Worm (Caenorhabditis elegans): ENCODE results near the gene W03C9.2.

The W03C9.2 gene

DNA sequence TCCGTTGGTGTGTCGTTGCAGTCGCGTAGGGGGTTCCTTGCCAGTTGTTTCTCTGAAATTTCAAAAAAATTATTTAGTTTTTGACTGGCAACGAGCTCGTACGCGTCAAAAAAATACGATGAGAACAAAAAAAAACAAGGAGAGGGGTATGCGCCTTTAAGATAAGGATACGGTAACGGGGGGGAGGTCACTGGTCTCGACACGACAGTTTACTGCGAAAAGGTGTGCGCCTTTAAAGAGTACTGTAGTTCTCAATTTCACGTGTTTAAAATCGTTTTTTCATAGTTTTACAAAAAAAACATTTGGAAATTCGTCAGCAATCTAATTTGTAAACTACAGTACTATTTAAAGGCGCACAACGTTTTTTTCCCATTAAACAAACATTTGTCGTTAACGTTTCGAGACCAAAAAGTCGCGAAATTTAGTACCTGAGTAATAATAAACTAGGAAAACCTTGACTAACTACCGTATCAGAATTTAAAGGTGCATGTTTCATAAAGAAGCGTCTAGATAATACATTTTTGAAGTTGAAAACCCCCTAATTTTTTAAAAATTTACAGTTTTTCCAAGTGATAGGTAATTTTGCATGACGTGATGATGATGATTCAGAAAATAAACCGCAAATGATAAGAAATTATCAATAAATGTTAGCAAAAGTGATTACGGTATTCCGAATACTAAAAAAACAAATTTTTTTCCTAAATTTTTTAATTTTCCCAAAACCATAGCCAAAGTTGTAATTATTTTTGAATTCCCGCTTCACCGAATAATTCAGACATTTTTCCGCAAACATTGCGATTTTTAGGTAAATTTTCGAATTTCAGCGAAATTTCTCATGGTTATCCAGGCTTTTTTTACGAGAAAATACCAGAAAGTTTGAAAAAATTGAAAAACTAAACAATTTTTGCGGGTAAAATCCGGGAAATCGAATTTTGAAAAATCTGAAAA, 12.2 kb downstream of the W03C9.2 start (continued):
- TF ChIP-seq hlh-4 (tag; optimal IDR thresholded peaks at IDR 0.05): no peak
- TF ChIP-seq nhr-76 (tag; optimal IDR thresholded peaks at IDR 0.05): no peak
- TF ChIP-seq irx-1 (tag; optimal IDR thresholded peaks at IDR 0.05): no peak
- peak; percentile 34 for TF ChIP-seq fkh-8 (tag; optimal IDR thresholded peaks at IDR 0.05)
- peak in 1 of 2 experiments; percentile 37 for TF ChIP-seq ztf-11 (tag; optimal IDR thresholded peaks at IDR 0.05)
- TF ChIP-seq nhr-12 (tag; optimal IDR thresholded peaks at IDR 0.05): peak; percentile 24
- no peak for TF ChIP-seq tlp-1 (tag; optimal IDR thresholded peaks at IDR 0.05)
- TF ChIP-seq ceh-90 (tag; optimal IDR thresholded peaks at IDR 0.05): no peak
- no peak for TF ChIP-seq ceh-82 (tag; optimal IDR thresholded peaks at IDR 0.05)
- no peak for TF ChIP-seq zag-1 (tag; optimal IDR thresholded peaks at IDR 0.05)
- no peak for TF ChIP-seq nhr-77 (tag; optimal IDR thresholded peaks at IDR 0.05)
- peak; percentile 67 for TF ChIP-seq ztf-4 (tag; optimal IDR thresholded peaks at IDR 0.05)
- TF ChIP-seq nhr-19 (GFP tag; conservative IDR thresholded peaks at IDR 0.05): 0 out of 2 replicates have a peak, but pooled peaks have one; percentile 53
- no peak; the same call in 1 of the 2 replicates for TF ChIP-seq grh-1 (GFP tag; IDR thresholded peaks at IDR 0.05)
- TF ChIP-seq mab-9 (GFP tag; IDR thresholded peaks at IDR 0.05): peak; percentile 28; the same call in 1 of the 2 replicates
- no peak for TF ChIP-seq lin-14 (GFP tag; optimal IDR thresholded peaks at IDR 0.05)
- no peak for TF ChIP-seq ceh-8 (GFP tag; optimal IDR thresholded peaks at IDR 0.05)
- no peak; the same call in 1 of the 2 replicates for TF ChIP-seq ceh-88 (GFP tag; IDR thresholded peaks at IDR 0.05)
- TF ChIP-seq lin-13 (GFP tag; optimal IDR thresholded peaks at IDR 0.05): peak; percentile 22
- no peak for TF ChIP-seq efl-3 (GFP tag; optimal IDR thresholded peaks at IDR 0.05)
- TF ChIP-seq snpc-4 (tag; optimal IDR thresholded peaks at IDR 0.05): no peak
- no peak for TF ChIP-seq skn-1 (tag; optimal IDR thresholded peaks at IDR 0.05)
- no peak for TF ChIP-seq F16B12.6 (tag; optimal IDR thresholded peaks at IDR 0.05)
- TF ChIP-seq lin-39 (tag; optimal IDR thresholded peaks at IDR 0.05): peak; percentile 24
- peak; percentile 77 for TF ChIP-seq nhr-71 (tag; optimal IDR thresholded peaks at IDR 0.05)
- peak; percentile 15 to 23 for TF ChIP-seq efl-1 (optimal IDR thresholded peaks at IDR 0.05)
- TF ChIP-seq efl-1 (GFP tag; optimal IDR thresholded peaks at IDR 0.05 in 1 of 2): peak in 1 of 2 experiments; percentile 93
- no peak for TF ChIP-seq unc-86 (tag; optimal IDR thresholded peaks at IDR 0.05)
- no peak for TF ChIP-seq nhr-28 (tag; optimal IDR thresholded peaks at IDR 0.05)
- TF ChIP-seq nhr-90 (tag; optimal IDR thresholded peaks at IDR 0.05; ENCODE audit: poor library complexity): peak; percentile 24
- TF ChIP-seq ets-5 (GFP tag; IDR thresholded peaks at IDR 0.05): no peak
- peak; percentile 26 for TF ChIP-seq lir-3 (tag; optimal IDR thresholded peaks at IDR 0.05; ENCODE audit: poor library complexity)
- no peak for TF ChIP-seq mef-2 (tag; optimal IDR thresholded peaks at IDR 0.05)
- peak; percentile 37 for TF ChIP-seq elt-2 (tag; optimal IDR thresholded peaks at IDR 0.05)
- no peak for TF ChIP-seq egl-27 (tag; optimal IDR thresholded peaks at IDR 0.05)
- TF ChIP-seq nhr-11 (tag; optimal IDR thresholded peaks at IDR 0.05): no peak
- peak in 1 of 2 experiments; percentile 43 for TF ChIP-seq lin-35 (GFP tag; optimal IDR thresholded peaks at IDR 0.05)
- TF ChIP-seq sptf-1 (tag; optimal IDR thresholded peaks at IDR 0.05): no peak
- TF ChIP-seq elt-3 (tag; optimal IDR thresholded peaks at IDR 0.05): no peak
- no peak for TF ChIP-seq pqm-1 (tag; optimal IDR thresholded peaks at IDR 0.05)
- peak; percentile 51 for TF ChIP-seq snu-23 (GFP tag; optimal IDR thresholded peaks at IDR 0.05)

DNA sequence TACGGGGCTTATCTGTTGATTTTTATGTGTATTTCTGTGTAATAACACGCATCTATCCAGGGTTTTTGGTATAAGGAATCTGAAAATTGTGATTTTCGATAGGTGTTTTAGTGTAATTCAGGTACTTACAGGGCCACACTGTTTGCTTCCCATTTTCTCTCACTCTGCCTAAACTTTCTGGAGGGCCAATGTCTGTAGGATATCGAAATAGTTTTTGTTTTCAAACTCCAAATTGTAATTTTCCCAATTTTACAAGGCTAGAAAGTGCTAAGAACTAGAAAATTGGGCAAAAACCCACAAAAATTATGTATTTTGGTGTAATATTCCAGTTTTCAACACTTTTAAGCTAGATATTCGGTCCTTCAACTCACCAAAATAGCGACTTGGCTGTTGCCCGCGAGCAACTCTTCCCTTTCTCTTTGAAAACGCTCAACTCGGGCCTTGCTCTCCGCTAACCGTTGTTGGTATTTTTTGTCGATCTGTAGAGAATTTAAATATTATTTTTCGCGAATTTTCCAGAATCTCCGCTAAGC, 14.6 kb downstream of the W03C9.2 start:
- TF ChIP-seq ceh-82 (tag; optimal IDR thresholded peaks at IDR 0.05) (peak in 1 of 3 experiments; percentile 7), ama-1 (optimal IDR thresholded peaks at IDR 0.05) (peak; percentile 53), unc-130 (tag; optimal IDR thresholded peaks at IDR 0.05) (no peak), fkh-8 (tag; optimal IDR thresholded peaks at IDR 0.05) (no peak), C16A3.4 (tag; optimal IDR thresholded peaks at IDR 0.05) (no peak)
